Worm (Caenorhabditis elegans) whole organism, mixed stage, embryonic: ENCODE measurements around the gene mrps-2.

Experiments used
- ces-1 ChIP-seq: fragments of 150-350 bp; optimal IDR thresholded peaks from 2 replicates; lab custom pipeline; 2014; ENCODE audit warnings: missing biosample characterization, missing genetic modification reagents, missing genetic modification characterization
- elt-1 ChIP-seq: sonication (generic microtip); optimal IDR thresholded peaks from 2 replicates; lab custom pipeline; 2017; ENCODE audit warnings: missing genetic modification characterization, mild to moderate bottlenecking, missing compliant biosample characterization, antibody characterized with exemption, moderate library complexity, borderline replicate concordance; ENCODE audit not compliant: insufficient read depth
- flh-1 ChIP-seq: fragments of 200-800 bp; sonication (Bioruptor generic); optimal IDR thresholded peaks from 2 replicates; lab custom pipeline; 2018; ENCODE audit warnings: mild to moderate bottlenecking, missing genetic modification characterization, moderate library complexity, missing compliant biosample characterization
- lin-13 ChIP-seq: fragments of 150-350 bp; optimal IDR thresholded peaks from 2 replicates; lab custom pipeline; 2014; ENCODE audit warnings: missing biosample characterization, missing genetic modification characterization
- lsy-2 ChIP-seq: fragments of 150-350 bp; optimal IDR thresholded peaks from 2 replicates; lab custom pipeline; 2014; ENCODE audit warnings: missing biosample characterization, missing genetic modification characterization
- mab-5 ChIP-seq: fragments of 150-350 bp; optimal IDR thresholded peaks from 2 replicates; lab custom pipeline; 2014; ENCODE audit warnings: missing biosample characterization, missing genetic modification characterization
- ztf-11 ChIP-seq: fragments of 150-350 bp; optimal IDR thresholded peaks from 2 replicates; lab custom pipeline; 2014; ENCODE audit warnings: missing biosample characterization, missing genetic modification characterization

- TF ChIP-seq lin-13 (tag; lab: Kevin White, UChicago) (no peak), ces-1 (GFP tag; lab: Kevin White, UChicago) (no peak), ztf-11 (tag; lab: Kevin White, UChicago) (no peak), lsy-2 (tag; lab: Kevin White, UChicago) (no peak), mab-5 (tag; lab: Kevin White, UChicago) (no peak), elt-1 (tag; lab: Kevin White, UChicago) (no peak), flh-1 (GFP tag; lab: Kevin White, UChicago) (no peak)
Measured at ce11 chrV:8454995-8455446, 10.5 kb upstream of the mrps-2 start, which contains the start of gene T23B12.11.
